Worm (Caenorhabditis elegans) whole organism, L4/young adult: ENCODE data around the gene F53F4.12.

ENCODE experiments used
- W03F9.2 ChIP-seq: fragments of 150-350 bp; optimal IDR thresholded peaks from 2 replicates; lab custom pipeline; 2014; ENCODE audit warnings: missing biosample characterization, missing genetic modification characterization
- dao-5 ChIP-seq: sonication (generic microtip); optimal IDR thresholded peaks from 2 replicates; lab custom pipeline; 2016; ENCODE audit warnings: missing genotype, missing genetic modification characterization, moderate library complexity, missing compliant biosample characterization
- him-1 ChIP-seq: sonication (generic microtip); optimal IDR thresholded peaks from 2 replicates; lab custom pipeline; 2016; ENCODE audit warnings: missing genotype, missing genetic modification reagents, missing genetic modification characterization, missing compliant biosample characterization

ce11 chrV:13577463-13577862, 48.4 kb upstream of the F53F4.12 start:
- TF ChIP-seq W03F9.2 (tag; lab: Kevin White, UChicago) (no peak), him-1 (tag; lab: Kevin White, UChicago) (no peak), dao-5 (tag; lab: Kevin White, UChicago) (no peak)
